Fruit fly (Drosophila melanogaster): Measurements from ENCODE around the gene FER.

dm6 chr3R:9340076-9340315, 54.4 kb downstream of the FER start, which contains the start of gene drn:
- TF ChIP-seq CTCF (optimal IDR thresholded peaks at IDR 0.05) (no peak), CG8478 (optimal IDR thresholded peaks at IDR 0.05) (no peak)
